Fruit fly (Drosophila melanogaster) whole organism, embryonic: Measurements from ENCODE around the gene CG6441.

Experiments
- Bgb ChIP-seq: fragments of 200-800 bp; sonication (Bioruptor generic); IDR thresholded peaks from 2 replicates; pipeline ENCODE4 v1.3.6; 2022; ENCODE audit warnings: missing biosample characterization, missing genetic modification characterization; ENCODE audit not compliant: partially characterized antibody
- Blimp-1 ChIP-seq: fragments of 200-800 bp; sonication (Bioruptor generic); optimal IDR thresholded peaks from 3 replicates; lab custom pipeline; 2018; ENCODE audit warnings: missing biosample characterization, missing genetic modification characterization, mild to moderate bottlenecking, moderate library complexity, missing genetic modification reagents
- Bteb2 ChIP-seq: fragments of 200-800 bp; sonication (Bioruptor generic); optimal IDR thresholded peaks from 2 replicates; lab custom pipeline; 2016; ENCODE audit warnings: missing biosample characterization, missing genetic modification characterization
- CG10431 ChIP-seq: fragments of 200-800 bp; sonication (Bioruptor generic); optimal IDR thresholded peaks from 3 replicates; lab custom pipeline; 2018; ENCODE audit warnings: missing biosample characterization, mild to moderate bottlenecking, missing genetic modification characterization
- CG12155 ChIP-seq: fragments of 200-800 bp; sonication (Bioruptor generic); optimal IDR thresholded peaks from 3 replicates; lab custom pipeline; 2016; ENCODE audit warnings: missing biosample characterization, missing genetic modification characterization
- CG1233 ChIP-seq: fragments of 200-800 bp; sonication (Bioruptor generic); optimal IDR thresholded peaks from 4 replicates; lab custom pipeline; 2018; ENCODE audit warnings: missing biosample characterization, mild to moderate bottlenecking, missing genetic modification characterization
- CG12942 ChIP-seq: fragments of 200-800 bp; sonication (Bioruptor generic); optimal IDR thresholded peaks from 3 replicates; lab custom pipeline; 2016; ENCODE audit warnings: missing biosample characterization, missing genetic modification characterization
- CG14050 ChIP-seq: fragments of 200-800 bp; sonication (Bioruptor generic); IDR thresholded peaks from 3 replicates; pipeline ENCODE4 v1.3.6; 2022; ENCODE audit warnings: missing biosample characterization, missing genetic modification characterization
- CG15479 ChIP-seq: fragments of 200-800 bp; sonication (Bioruptor generic); optimal IDR thresholded peaks from 3 replicates; lab custom pipeline; 2019; ENCODE audit warnings: missing biosample characterization, mild to moderate bottlenecking, missing genetic modification characterization, moderate library complexity
- CG17568 ChIP-seq: fragments of 200-800 bp; sonication (Bioruptor generic); optimal IDR thresholded peaks from 2 replicates; lab custom pipeline; 2018; ENCODE audit warnings: missing biosample characterization, mild to moderate bottlenecking, missing genetic modification characterization, moderate library complexity
- CG17612 ChIP-seq: fragments of 200-800 bp; sonication (Bioruptor generic); IDR thresholded peaks from 2 replicates; pipeline ENCODE4 v1.3.6; 2022; ENCODE audit warnings: missing biosample characterization, missing genetic modification characterization
- CG2120 ChIP-seq: fragments of 200-800 bp; sonication (Bioruptor generic); optimal IDR thresholded peaks from 3 replicates; lab custom pipeline; 2016; ENCODE audit warnings: missing biosample characterization, missing genetic modification characterization
- CG31224 ChIP-seq: fragments of 200-800 bp; sonication (Bioruptor generic); IDR thresholded peaks from 2 replicates; pipeline ENCODE4 v1.3.6; 2022; ENCODE audit warnings: missing biosample characterization, missing genetic modification characterization
- CG4328 ChIP-seq: fragments of 200-800 bp; sonication (Bioruptor generic); optimal IDR thresholded peaks from 3 replicates; lab custom pipeline; 2017; ENCODE audit warnings: missing biosample characterization, missing genetic modification reagents, missing genetic modification characterization
- CG4404 ChIP-seq: fragments of 200-800 bp; sonication (Bioruptor generic); IDR thresholded peaks from 2 replicates; pipeline ENCODE4 v1.3.6; 2022; ENCODE audit warnings: missing biosample characterization, missing genetic modification characterization
- CG4617 ChIP-seq: fragments of 200-800 bp; sonication (Bioruptor generic); optimal IDR thresholded peaks from 3 replicates; lab custom pipeline; 2016; ENCODE audit warnings: missing biosample characterization, missing genetic modification characterization, borderline replicate concordance
- CG4707 ChIP-seq: fragments of 200-800 bp; sonication (Bioruptor generic); optimal IDR thresholded peaks from 2 replicates; lab custom pipeline; 2018; ENCODE audit warnings: missing biosample characterization, mild to moderate bottlenecking, missing genetic modification characterization, moderate library complexity
- CG5953 ChIP-seq: fragments of 200-800 bp; sonication (Bioruptor generic); IDR thresholded peaks from 2 replicates; pipeline ENCODE4 v1.3.6; 2022; ENCODE audit warnings: missing biosample characterization, missing genetic modification characterization
- CG7271 ChIP-seq: fragments of 200-800 bp; sonication (Bioruptor generic); optimal IDR thresholded peaks from 2 replicates; lab custom pipeline; 2018; ENCODE audit warnings: missing biosample characterization, mild to moderate bottlenecking, missing genetic modification characterization, moderate library complexity
- CG8089 ChIP-seq: fragments of 200-800 bp; sonication (Bioruptor generic); optimal IDR thresholded peaks from 3 replicates; lab custom pipeline; 2016; ENCODE audit warnings: missing biosample characterization, missing genetic modification characterization
- CG8478 ChIP-seq: fragments of >200 bp; optimal IDR thresholded peaks from 2 replicates; lab custom pipeline; 2018
- CG9215 ChIP-seq: fragments of 200-800 bp; sonication (Bioruptor generic); IDR thresholded peaks from 2 replicates; pipeline ENCODE4 v1.3.6; 2022; ENCODE audit warnings: missing biosample characterization, missing genetic modification characterization
- Dbx ChIP-seq: fragments of 200-800 bp; sonication (Bioruptor generic); IDR thresholded peaks from 3 replicates; pipeline ENCODE4 v1.3.6; 2022; ENCODE audit warnings: missing biosample characterization, missing genetic modification characterization
- Deaf1 ChIP-seq: fragments of 200-800 bp; optimal IDR thresholded peaks from 3 replicates; lab custom pipeline; 2019; ENCODE audit warnings: missing biosample characterization, mild to moderate bottlenecking, missing genetic modification characterization, moderate library complexity
- Dll ChIP-seq: fragments of 200-800 bp; sonication (Bioruptor generic); IDR thresholded peaks from 4 replicates; pipeline ENCODE4 v1.3.6; 2022; ENCODE audit warnings: missing biosample characterization, missing genetic modification characterization; ENCODE audit not compliant: partially characterized antibody
- E2f1 ChIP-seq: fragments of 200-800 bp; sonication (Bioruptor generic); IDR thresholded peaks from 2 replicates; pipeline ENCODE4 v1.3.6; 2022; ENCODE audit warnings: missing biosample characterization, missing genetic modification characterization
- Ets97D ChIP-seq: fragments of 200-800 bp; sonication (Bioruptor generic); optimal IDR thresholded peaks from 3 replicates; lab custom pipeline; 2016; ENCODE audit warnings: missing biosample characterization, missing genetic modification characterization
- Lpt ChIP-seq: fragments of >200 bp; optimal IDR thresholded peaks from 2 replicates; lab custom pipeline; 2018; ENCODE audit warnings: missing biosample characterization, missing genetic modification characterization
- Mes4 ChIP-seq: fragments of 200-800 bp; sonication (Bioruptor generic); optimal IDR thresholded peaks from 2 replicates; lab custom pipeline; 2016; ENCODE audit warnings: missing biosample characterization, missing genetic modification characterization
- Optix ChIP-seq: fragments of 200-800 bp; sonication (Bioruptor generic); IDR thresholded peaks from 3 replicates; pipeline ENCODE4 v1.3.6; 2022; ENCODE audit warnings: missing biosample characterization, missing genetic modification characterization
- Ravus ChIP-seq: fragments of 200-800 bp; sonication (Bioruptor generic); IDR thresholded peaks from 2 replicates; pipeline ENCODE4 v1.3.6; 2022; ENCODE audit warnings: missing biosample characterization, missing genetic modification characterization
- Sry-β ChIP-seq: fragments of 200-800 bp; sonication (Bioruptor generic); optimal IDR thresholded peaks from 2 replicates; lab custom pipeline; 2018; ENCODE audit warnings: missing biosample characterization, mild to moderate bottlenecking, missing genetic modification characterization, moderate library complexity
- abd-A ChIP-seq: fragments of 200-800 bp; sonication (Bioruptor generic); optimal IDR thresholded peaks from 3 replicates; lab custom pipeline; 2019; ENCODE audit warnings: missing biosample characterization, mild to moderate bottlenecking, missing genetic modification characterization, moderate library complexity
- al ChIP-seq: fragments of 200-800 bp; sonication (Bioruptor generic); IDR thresholded peaks from 2 replicates; pipeline ENCODE4 v1.3.6; 2022; ENCODE audit warnings: missing biosample characterization, missing genetic modification characterization
- ash1 ChIP-seq: fragments of 200-800 bp; sonication (Bioruptor generic); optimal IDR thresholded peaks from 2 replicates; lab custom pipeline; 2018; ENCODE audit warnings: missing biosample characterization, mild to moderate bottlenecking, missing genetic modification characterization
- cato ChIP-seq: fragments of 200-800 bp; sonication (Bioruptor generic); optimal IDR thresholded peaks from 2 replicates; lab custom pipeline; 2016; ENCODE audit warnings: missing biosample characterization, missing genetic modification characterization, borderline replicate concordance
- dimm ChIP-seq: fragments of 200-800 bp; sonication (Bioruptor generic); IDR thresholded peaks from 2 replicates; pipeline ENCODE4 v1.3.6; 2022; ENCODE audit warnings: missing biosample characterization, missing genetic modification characterization
- emc ChIP-seq: fragments of 200-800 bp; sonication (Bioruptor generic); optimal IDR thresholded peaks from 2 replicates; lab custom pipeline; 2016; ENCODE audit warnings: missing biosample characterization, missing genetic modification characterization
- eve ChIP-seq, 2 experiments: fragments of >200 bp; optimal IDR thresholded peaks; 2 replicates each; lab custom pipeline; 2017; ENCODE audit warnings: missing biosample characterization in 2 of 2, missing genetic modification characterization in 2 of 2
- fd96Cb ChIP-seq: fragments of 200-800 bp; sonication (Bioruptor generic); optimal IDR thresholded peaks from 2 replicates; lab custom pipeline; 2018; ENCODE audit warnings: missing biosample characterization, mild to moderate bottlenecking, missing genetic modification characterization, moderate library complexity
- gem ChIP-seq: fragments of 200-800 bp; sonication (Bioruptor generic); optimal IDR thresholded peaks from 2 replicates; lab custom pipeline; 2019; ENCODE audit warnings: missing biosample characterization, mild to moderate bottlenecking, missing genetic modification characterization, moderate library complexity
- maf-S ChIP-seq: fragments of 200-800 bp; sonication (Bioruptor generic); optimal IDR thresholded peaks from 2 replicates; lab custom pipeline; 2016; ENCODE audit warnings: missing biosample characterization, missing genetic modification characterization
- pb ChIP-seq: fragments of 200-800 bp; sonication (Bioruptor generic); optimal IDR thresholded peaks from 3 replicates; lab custom pipeline; 2016; ENCODE audit warnings: missing biosample characterization, missing genetic modification characterization
- pros ChIP-seq: fragments of 200-800 bp; sonication (Bioruptor generic); optimal IDR thresholded peaks from 3 replicates; lab custom pipeline; 2019; ENCODE audit warnings: missing biosample characterization, mild to moderate bottlenecking, missing genetic modification characterization, moderate library complexity
- ro ChIP-seq: fragments of 200-800 bp; sonication (Bioruptor generic); IDR thresholded peaks from 2 replicates; pipeline ENCODE4 v1.3.6; 2022; ENCODE audit warnings: missing biosample characterization, missing genetic modification characterization
- sqz ChIP-seq: fragments of 200-800 bp; sonication (Bioruptor generic); optimal IDR thresholded peaks from 3 replicates; lab custom pipeline; 2018; ENCODE audit warnings: missing biosample characterization, mild to moderate bottlenecking, missing genetic modification characterization
- ssp ChIP-seq: fragments of 200-800 bp; sonication (Bioruptor generic); IDR thresholded peaks from 2 replicates; pipeline ENCODE4 v1.3.6; 2022; ENCODE audit warnings: missing biosample characterization, missing genetic modification characterization
- tll ChIP-seq, 2 experiments: fragments of 200-800 bp in 1 of 2; fragments of >200 bp in 1 of 2; sonication (Bioruptor generic) in 1 of 2; optimal IDR thresholded peaks; 2 replicates each; lab custom pipeline; 2017 to 2019; ENCODE audit warnings: missing biosample characterization in 2 of 2, missing genetic modification characterization in 2 of 2, mild to moderate bottlenecking in 1 of 2, moderate library complexity in 1 of 2
- toy ChIP-seq: fragments of 200-800 bp; sonication (Bioruptor generic); IDR thresholded peaks from 2 replicates; pipeline ENCODE4 v1.3.6; 2022; ENCODE audit warnings: missing biosample characterization, missing genetic modification characterization
- z ChIP-seq: fragments of 200-800 bp; sonication (Bioruptor generic); IDR thresholded peaks from 3 replicates; pipeline ENCODE4 v1.3.6; 2022; ENCODE audit warnings: missing biosample characterization, missing genetic modification characterization

CG6441 gene

dm6 chr2L:7494341-7495293, 20.1 kb downstream of the CG6441 start (continued):
- TF ChIP-seq Deaf1 (tag; lab: Kevin White, UChicago): peak; percentile 22
- TF ChIP-seq sqz (GFP tag; lab: Kevin White, UChicago): no peak
- no peak for TF ChIP-seq ro (GFP tag; lab: Robert Waterston, UW)
- no peak for TF ChIP-seq pb
- TF ChIP-seq Mes4 (GFP tag; lab: Kevin White, UChicago): no peak
- TF ChIP-seq Sry-β (GFP tag; lab: Kevin White, UChicago): no peak
- TF ChIP-seq al: peak; percentile 72
- TF ChIP-seq Optix: no peak
- peak in 1 of 2 experiments; percentile 55 for TF ChIP-seq eve (GFP tag; optimal IDR thresholded peaks at IDR 0.05; lab: Kevin White, UChicago)
- TF ChIP-seq z: no peak
- no peak for TF ChIP-seq tll (GFP tag; optimal IDR thresholded peaks at IDR 0.05; lab: Kevin White, UChicago)
- TF ChIP-seq Bteb2 (GFP tag; lab: Kevin White, UChicago): peak; percentile 21
- no peak for TF ChIP-seq Dll (GFP tag; lab: Robert Waterston, UW)
- no peak for TF ChIP-seq CG17612 (GFP tag; lab: Robert Waterston, UW)
- peak; percentile 10 for TF ChIP-seq CG1233 (GFP tag; lab: Kevin White, UChicago)
- no peak for TF ChIP-seq CG12942 (GFP tag; lab: Kevin White, UChicago)
- no peak for TF ChIP-seq dimm (GFP tag; lab: Robert Waterston, UW)
- no peak for TF ChIP-seq CG4404 (GFP tag; lab: Robert Waterston, UW)
- no peak for TF ChIP-seq CG7271 (tag; lab: Kevin White, UChicago)
- TF ChIP-seq CG12155 (GFP tag; lab: Kevin White, UChicago): peak; percentile 60
- no peak for TF ChIP-seq ssp
- TF ChIP-seq CG10431 (GFP tag; lab: Kevin White, UChicago): no peak
- TF ChIP-seq CG2120 (GFP tag; lab: Kevin White, UChicago): peak; percentile 87
- no peak for TF ChIP-seq emc (GFP tag; lab: Kevin White, UChicago)
- TF ChIP-seq CG5953 (GFP tag; lab: Robert Waterston, UW): no peak
- no peak for TF ChIP-seq E2f1 (GFP tag; lab: Robert Waterston, UW)
- TF ChIP-seq pros (GFP tag; lab: Kevin White, UChicago): no peak
- peak; percentile 74 for TF ChIP-seq gem (tag; lab: Kevin White, UChicago)
- no peak for TF ChIP-seq abd-A (tag; lab: Kevin White, UChicago)
- TF ChIP-seq Bgb (GFP tag; lab: Robert Waterston, UW): no peak
- TF ChIP-seq CG9215: no peak
- TF ChIP-seq CG4328 (GFP tag; lab: Kevin White, UChicago): no peak
- no peak for TF ChIP-seq cato (GFP tag; lab: Kevin White, UChicago)
- no peak for TF ChIP-seq toy (GFP tag; lab: Robert Waterston, UW)
- no peak for TF ChIP-seq CG31224
- TF ChIP-seq Lpt: no peak
- TF ChIP-seq Blimp-1 (GFP tag; lab: Kevin White, UChicago): peak; percentile 89
- TF ChIP-seq CG8089: no peak
- TF ChIP-seq CG14050 (GFP tag; lab: Robert Waterston, UW): no peak
- no peak for TF ChIP-seq ash1 (GFP tag; lab: Kevin White, UChicago)
- no peak for TF ChIP-seq maf-S (GFP tag; lab: Kevin White, UChicago)
- peak; percentile 1 for TF ChIP-seq fd96Cb
- no peak for TF ChIP-seq Ets97D
- TF ChIP-seq CG4707 (GFP tag; lab: Kevin White, UChicago): no peak
- no peak for TF ChIP-seq CG8478
- TF ChIP-seq Dbx: peak; percentile 89
- TF ChIP-seq CG4617 (GFP tag; lab: Kevin White, UChicago): no peak
- no peak for TF ChIP-seq CG15479 (GFP tag; lab: Kevin White, UChicago)
- peak; percentile 59 for TF ChIP-seq CG17568 (GFP tag; lab: Kevin White, UChicago)
- no peak; the same call in 1 of the 2 replicates for TF ChIP-seq Ravus
